Worm (Caenorhabditis elegans): Measurements from ENCODE around the gene ZK353.4.

Gene ZK353.4

DNA sequence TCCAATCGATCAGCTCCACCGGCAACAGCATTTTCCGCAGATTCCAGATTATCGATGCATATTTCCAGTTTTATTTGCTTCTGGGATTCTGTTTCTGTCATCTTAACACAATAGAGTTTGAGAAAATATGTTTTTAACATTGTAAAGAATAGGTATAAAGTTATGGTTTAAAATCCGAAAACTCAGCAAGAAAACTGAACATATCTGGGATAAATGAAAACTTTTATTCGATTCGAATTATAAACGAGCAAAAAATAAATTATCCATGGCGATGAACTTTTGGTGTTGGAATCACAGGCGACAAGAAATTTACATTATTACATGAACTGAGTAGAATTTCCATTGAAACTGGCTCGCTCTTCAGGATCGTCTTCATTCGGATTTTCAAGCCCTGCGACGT, 14.1 kb upstream of the ZK353.4 start, which contains the start of gene cutc-1:
TSS of gene cutc-1 (minus strand) at position 101 of the 400 bp plus-strand sequence.
- TF ChIP-seq scrt-1 (GFP tag; IDR thresholded peaks at IDR 0.05) (no peak), F13C5.2 (tag; optimal IDR thresholded peaks at IDR 0.05) (no peak), tbx-11 (GFP tag; IDR thresholded peaks at IDR 0.05) (no peak), pes-1 (GFP tag; IDR thresholded peaks at IDR 0.05) (no peak), hnd-1 (tag; optimal IDR thresholded peaks at IDR 0.05) (no peak), ama-1 (optimal IDR thresholded peaks at IDR 0.05) (no peak)

DNA sequence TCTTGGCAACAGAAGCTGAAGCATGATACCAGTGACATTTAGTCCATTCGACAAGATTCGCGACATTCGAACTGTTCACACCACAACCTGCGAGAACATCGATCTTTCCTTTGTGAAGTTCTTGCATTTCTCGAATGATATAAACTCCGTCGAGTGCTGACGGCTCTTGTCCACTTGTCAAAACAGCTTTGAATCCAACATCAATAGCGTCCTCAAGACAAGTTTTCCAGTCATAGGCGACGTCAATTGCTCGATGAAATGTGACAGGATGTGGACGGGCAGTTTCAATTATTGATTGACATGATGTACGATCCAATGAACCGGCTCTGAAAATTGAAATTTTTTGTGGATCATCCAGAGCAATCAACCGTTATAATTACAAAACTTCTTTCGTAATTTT, 13.2 kb upstream of the ZK353.4 start:
- TF ChIP-seq flt-1 (GFP tag; IDR thresholded peaks at IDR 0.05) (no peak), F13C5.2 (tag; optimal IDR thresholded peaks at IDR 0.05) (no peak), B0310.2 (tag; optimal IDR thresholded peaks at IDR 0.05) (no peak), scrt-1 (GFP tag; IDR thresholded peaks at IDR 0.05) (no peak), ceh-13 (GFP tag; optimal IDR thresholded peaks at IDR 0.05) (no peak), ets-7 (tag; optimal IDR thresholded peaks at IDR 0.05) (no peak)

DNA sequence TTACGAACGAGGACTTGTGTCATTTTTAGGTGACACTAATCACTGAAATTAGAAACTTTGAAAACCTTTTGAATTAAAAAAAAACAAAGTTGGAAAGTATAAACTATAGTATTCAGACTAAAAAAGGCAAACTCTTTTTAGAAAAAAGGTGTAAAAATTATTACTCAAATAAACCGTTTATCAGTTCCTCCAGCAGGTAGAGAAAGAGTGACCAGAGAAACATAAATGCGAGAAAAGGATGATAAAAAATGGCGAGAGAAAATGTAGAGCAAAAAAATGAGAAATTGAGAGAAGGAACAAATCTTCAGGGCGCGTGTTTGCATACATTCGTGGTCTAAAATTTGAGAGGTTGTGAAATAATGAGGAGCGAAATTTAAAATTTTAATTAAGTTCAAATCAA, 12.4 kb upstream of the ZK353.4 start, which contains the start of gene lap-1:
TSS of gene lap-1 (minus strand) at position 42 of the 400 bp plus-strand sequence.
- TF ChIP-seq hmg-4 (GFP tag; optimal IDR thresholded peaks at IDR 0.05) (no peak), aly-1 (tag; optimal IDR thresholded peaks at IDR 0.05) (no peak), tbx-37 (GFP tag; conservative IDR thresholded peaks at IDR 0.05) (no peak), sea-1 (GFP tag; conservative IDR thresholded peaks at IDR 0.05) (no peak), F13C5.2 (tag; optimal IDR thresholded peaks at IDR 0.05) (no peak), tbx-11 (GFP tag; IDR thresholded peaks at IDR 0.05) (no peak), hnd-1 (tag; optimal IDR thresholded peaks at IDR 0.05) (no peak), pes-1 (GFP tag; IDR thresholded peaks at IDR 0.05) (no peak), ama-1 (optimal IDR thresholded peaks at IDR 0.05) (no peak), ets-7 (tag; optimal IDR thresholded peaks at IDR 0.05) (no peak)

DNA sequence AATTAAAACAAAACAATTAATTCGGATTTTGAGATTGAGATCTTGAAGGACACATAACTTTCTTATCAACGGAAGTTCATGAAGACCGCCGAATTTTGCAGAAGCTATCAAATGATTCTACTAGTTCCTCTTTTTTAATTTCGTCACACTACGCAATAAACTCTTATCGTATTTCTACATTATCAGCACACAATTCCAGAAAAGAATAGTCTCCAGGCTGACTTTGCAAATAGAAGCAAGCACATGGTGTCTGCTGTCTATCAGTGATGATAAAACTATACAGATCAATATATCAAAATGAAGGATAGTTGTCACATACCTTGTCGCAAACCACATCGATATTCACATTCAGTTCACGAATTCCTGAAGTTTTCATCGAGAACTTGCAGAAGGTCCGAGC, 11.0 kb upstream of the ZK353.4 start:
- no peak for TF ChIP-seq ceh-13 (GFP tag; optimal IDR thresholded peaks at IDR 0.05)
- no peak for TF ChIP-seq scrt-1 (GFP tag; IDR thresholded peaks at IDR 0.05)

DNA sequence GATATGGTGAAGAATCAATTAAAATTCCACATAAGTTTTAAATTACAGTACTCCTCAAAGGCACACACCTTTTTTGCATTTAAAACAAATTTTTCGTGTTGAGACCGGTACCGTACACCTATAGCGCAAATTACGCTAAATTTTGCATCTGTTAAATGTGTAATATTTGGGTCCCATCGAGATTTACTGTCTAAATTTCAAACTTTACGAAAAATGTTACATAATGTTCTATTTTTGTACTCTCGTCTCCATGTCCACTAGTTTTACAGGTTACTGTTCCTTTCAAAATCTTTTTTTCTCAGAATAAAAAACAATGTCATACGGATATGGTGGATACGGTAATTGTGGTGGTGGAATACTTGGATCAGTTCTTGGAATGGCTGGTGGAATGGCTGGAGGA, 9.0 kb upstream of the ZK353.4 start, which contains the start of gene ZK353.2:
TSS of gene ZK353.2 (plus strand) at position 301 of the 400 bp plus-strand sequence.
- TF ChIP-seq aly-1 (tag; optimal IDR thresholded peaks at IDR 0.05): no peak
- TF ChIP-seq tbx-37 (GFP tag; conservative IDR thresholded peaks at IDR 0.05): no peak
- no peak for TF ChIP-seq hmbx-1 (tag; optimal IDR thresholded peaks at IDR 0.05)
- no peak for TF ChIP-seq flt-1 (GFP tag; IDR thresholded peaks at IDR 0.05)
- no peak for TF ChIP-seq ama-1 (optimal IDR thresholded peaks at IDR 0.05)
- no peak for TF ChIP-seq pes-1 (GFP tag; IDR thresholded peaks at IDR 0.05)
- no peak for TF ChIP-seq B0310.2 (tag; optimal IDR thresholded peaks at IDR 0.05)
- TF ChIP-seq scrt-1 (GFP tag; IDR thresholded peaks at IDR 0.05): no peak
- no peak for TF ChIP-seq ceh-13 (GFP tag; optimal IDR thresholded peaks at IDR 0.05)
- no peak for TF ChIP-seq sea-1 (GFP tag; conservative IDR thresholded peaks at IDR 0.05)

DNA sequence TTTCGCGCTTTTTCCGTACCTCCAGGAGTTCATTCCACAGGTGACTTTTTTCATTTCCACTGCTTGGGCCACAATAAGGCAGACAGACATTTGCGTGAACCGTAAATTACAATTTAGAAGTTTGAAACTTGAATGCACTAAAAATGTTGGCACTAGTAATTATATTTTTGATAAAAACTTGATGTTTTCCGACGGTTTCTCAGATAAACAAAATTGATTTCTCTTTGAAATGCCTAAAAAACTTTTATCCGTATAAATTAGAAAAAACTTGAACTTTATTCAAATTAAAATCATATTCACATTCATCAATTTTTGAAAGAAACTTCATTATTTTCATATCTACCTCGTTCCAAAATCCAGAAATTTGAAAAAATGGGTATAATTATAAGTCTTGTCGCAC, 6.2 kb upstream of the ZK353.4 start, which contains the start of gene ZK353.3:
TSS of gene ZK353.3 (plus strand) at position 301 of the 400 bp plus-strand sequence.
- TF ChIP-seq ceh-13 (GFP tag; optimal IDR thresholded peaks at IDR 0.05) (no peak), tra-4 (tag; optimal IDR thresholded peaks at IDR 0.05) (no peak), aly-1 (tag; optimal IDR thresholded peaks at IDR 0.05) (no peak), hmg-4 (GFP tag; optimal IDR thresholded peaks at IDR 0.05) (no peak), F13C5.2 (tag; optimal IDR thresholded peaks at IDR 0.05) (no peak), ama-1 (optimal IDR thresholded peaks at IDR 0.05) (no peak), ets-7 (tag; optimal IDR thresholded peaks at IDR 0.05) (no peak), scrt-1 (GFP tag; IDR thresholded peaks at IDR 0.05) (no peak), sea-1 (GFP tag; conservative IDR thresholded peaks at IDR 0.05) (no peak), flt-1 (GFP tag; IDR thresholded peaks at IDR 0.05) (no peak)

DNA sequence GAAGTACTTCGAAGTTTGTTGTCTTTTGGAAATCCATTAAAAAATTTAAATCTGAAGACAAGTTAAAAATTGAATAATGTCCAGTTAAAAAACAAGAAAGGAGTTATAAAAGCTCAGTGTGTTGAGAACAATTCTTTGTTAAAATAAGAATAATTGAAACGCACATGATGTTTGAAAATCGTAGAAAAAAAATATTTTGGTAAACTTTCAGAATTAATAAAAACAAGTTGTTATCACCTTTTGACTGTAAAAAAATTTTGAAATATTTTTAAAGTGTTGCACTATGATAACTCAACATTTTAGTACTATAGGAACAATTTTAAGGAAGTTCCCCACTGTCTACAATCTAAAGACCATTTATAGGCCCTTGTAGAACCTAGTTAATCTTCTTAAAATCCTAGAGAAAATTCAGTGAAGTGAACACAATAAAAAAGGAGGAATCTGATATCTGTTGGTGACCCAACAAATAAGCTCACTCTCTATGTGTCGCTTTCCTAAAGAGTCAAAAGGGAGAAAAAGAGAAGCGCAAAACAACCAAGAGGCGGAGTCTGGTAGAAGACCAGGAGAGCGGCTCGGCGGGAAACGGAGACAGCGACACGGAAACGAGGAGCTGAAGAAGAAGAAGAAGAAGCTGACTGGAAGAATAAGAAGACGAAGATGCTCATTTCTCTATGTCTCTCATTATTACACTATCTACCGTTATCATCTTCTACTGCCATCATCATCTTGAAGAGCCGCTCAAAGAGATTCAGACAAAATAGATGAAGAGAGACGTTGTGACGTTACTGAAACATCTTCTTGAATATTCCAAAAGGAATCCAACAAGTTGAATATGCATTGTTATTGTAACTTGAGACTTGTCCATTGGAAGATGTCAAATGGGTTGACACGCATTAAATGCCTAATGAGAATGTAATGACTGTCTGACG, 5.2 kb upstream of the ZK353.4 start, which contains the start of gene ZK353.10:
TSS of gene ZK353.10 (minus strand) at position 51 of the 929 bp plus-strand sequence.
- no peak for TF ChIP-seq tbx-11 (GFP tag; IDR thresholded peaks at IDR 0.05)
- no peak for TF ChIP-seq ets-7 (tag; optimal IDR thresholded peaks at IDR 0.05)
- TF ChIP-seq sea-1 (GFP tag; conservative IDR thresholded peaks at IDR 0.05): no peak
- TF ChIP-seq ama-1 (optimal IDR thresholded peaks at IDR 0.05): no peak
- TF ChIP-seq F13C5.2 (tag; optimal IDR thresholded peaks at IDR 0.05): no peak
- TF ChIP-seq hmg-4 (GFP tag; optimal IDR thresholded peaks at IDR 0.05): no peak
- TF ChIP-seq scrt-1 (GFP tag; IDR thresholded peaks at IDR 0.05): no peak
- TF ChIP-seq hmbx-1 (tag; optimal IDR thresholded peaks at IDR 0.05): no peak
- TF ChIP-seq tra-4 (tag; optimal IDR thresholded peaks at IDR 0.05): no peak
- TF ChIP-seq pes-1 (GFP tag; IDR thresholded peaks at IDR 0.05): no peak
- TF ChIP-seq ceh-13 (GFP tag; optimal IDR thresholded peaks at IDR 0.05): no peak
- TF ChIP-seq hnd-1 (tag; optimal IDR thresholded peaks at IDR 0.05): no peak

DNA sequence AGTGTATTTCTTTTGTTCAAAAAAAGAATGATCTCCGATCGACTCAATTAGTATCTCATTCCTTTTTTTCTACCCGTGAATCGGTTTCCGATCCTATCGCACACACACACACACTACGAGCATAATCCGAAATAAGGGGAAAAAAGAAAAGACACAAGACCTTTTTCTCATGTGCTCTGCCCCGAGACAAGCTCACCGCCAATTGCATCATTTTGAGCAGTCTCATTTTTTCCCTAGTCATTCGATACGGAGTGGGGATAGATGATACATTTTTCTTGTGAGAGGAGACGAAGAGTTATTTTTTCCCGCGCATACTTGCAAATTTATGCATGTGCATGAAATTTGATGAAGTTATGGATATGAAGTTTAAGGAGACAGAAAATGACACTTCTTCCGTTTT, 2.9 kb upstream of the ZK353.4 start:
- TF ChIP-seq ceh-36 (tag; optimal IDR thresholded peaks at IDR 0.05): no peak
